Worm (Caenorhabditis elegans): ENCODE data around the gene nhr-105.
A peak's percentile ranks its signal among the peaks of the same experiment; 100 is the strongest.

nhr-105 gene

DNA sequence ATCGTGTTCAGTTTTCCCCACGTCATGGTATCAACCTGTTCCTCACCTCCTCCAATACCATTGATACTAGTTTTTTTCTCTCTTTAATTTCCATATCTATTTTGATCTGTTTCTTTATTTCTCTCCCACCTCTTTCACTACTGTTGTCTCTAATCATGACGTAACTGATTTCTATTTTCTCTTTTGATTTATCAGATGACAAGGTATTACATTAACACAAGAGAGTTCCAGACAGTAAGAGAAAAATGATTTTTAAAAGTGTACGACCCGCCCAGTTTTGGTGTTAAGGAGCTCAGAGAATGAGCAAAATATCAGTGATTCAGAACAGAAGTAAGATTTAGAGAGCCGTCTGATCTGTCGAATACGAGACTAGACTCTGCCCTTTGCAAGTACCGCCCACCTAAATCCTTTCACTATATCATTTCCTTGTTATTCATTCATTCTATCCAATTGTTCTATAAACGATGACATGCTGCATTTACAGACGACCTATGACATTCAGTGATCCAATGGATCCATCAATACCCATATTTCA is at the start of gene nhr-105:
nhr-105 (plus strand) TSS at position 485 of the 535 bp plus-strand sequence.
- TF ChIP-seq nhr-12 (tag; optimal IDR thresholded peaks at IDR 0.05) (no peak), nhr-25 (tag; optimal IDR thresholded peaks at IDR 0.05) (peak; percentile 67), lsy-12 (tag; optimal IDR thresholded peaks at IDR 0.05) (peak; percentile 44), ceh-9 (tag; optimal IDR thresholded peaks at IDR 0.05) (no peak), nhr-67 (tag; optimal IDR thresholded peaks at IDR 0.05) (no peak), R02D3.7 (tag; optimal IDR thresholded peaks at IDR 0.05) (no peak), pha-4 (tag; optimal IDR thresholded peaks at IDR 0.05) (peak; percentile 40), daf-12 (tag; optimal IDR thresholded peaks at IDR 0.05) (no peak), ceh-82 (tag; optimal IDR thresholded peaks at IDR 0.05) (no peak), ZK546.5 (tag; optimal IDR thresholded peaks at IDR 0.05) (no peak), nhr-43 (tag; optimal IDR thresholded peaks at IDR 0.05; ENCODE audit: poor library complexity, severe bottlenecking) (peak; percentile 55), fos-1 (tag; optimal IDR thresholded peaks at IDR 0.05) (no peak), eor-1 (tag; optimal IDR thresholded peaks at IDR 0.05) (no peak), skn-1 (tag; optimal IDR thresholded peaks at IDR 0.05) (no peak), ztf-11 (tag; optimal IDR thresholded peaks at IDR 0.05) (no peak), nfya-1 (tag; optimal IDR thresholded peaks at IDR 0.05; ENCODE audit: insufficient read depth) (peak; percentile 39), fkh-2 (tag; optimal IDR thresholded peaks at IDR 0.05) (no peak), nhr-11 (tag; optimal IDR thresholded peaks at IDR 0.05) (no peak), ceh-28 (tag; optimal IDR thresholded peaks at IDR 0.05) (peak; percentile 70), fkh-10 (GFP tag; optimal IDR thresholded peaks at IDR 0.05) (peak; percentile 11), egl-27 (tag; optimal IDR thresholded peaks at IDR 0.05) (peak; percentile 65), tbx-2 (tag; optimal IDR thresholded peaks at IDR 0.05) (no peak), nhr-23 (tag; optimal IDR thresholded peaks at IDR 0.05) (peak; percentile 74), jun-1 (tag; optimal IDR thresholded peaks at IDR 0.05) (peak; percentile 59), nhr-77 (tag; optimal IDR thresholded peaks at IDR 0.05) (no peak), mml-1 (tag; optimal IDR thresholded peaks at IDR 0.05) (no peak), nhr-237 (tag; optimal IDR thresholded peaks at IDR 0.05) (no peak), zag-1 (tag; optimal IDR thresholded peaks at IDR 0.05) (no peak), egl-5 (tag; optimal IDR thresholded peaks at IDR 0.05) (no peak), sea-2 (GFP tag; optimal IDR thresholded peaks at IDR 0.05) (no peak), elt-2 (tag; optimal IDR thresholded peaks at IDR 0.05) (peak; percentile 86), mdl-1 (tag; optimal IDR thresholded peaks at IDR 0.05) (no peak), lin-15B (tag; optimal IDR thresholded peaks at IDR 0.05) (no peak), elt-3 (tag; optimal IDR thresholded peaks at IDR 0.05) (peak in 1 of 3 experiments; percentile 2), lin-39 (tag; optimal IDR thresholded peaks at IDR 0.05) (no peak), aly-2 (tag; optimal IDR thresholded peaks at IDR 0.05) (no peak), snpc-4 (tag; optimal IDR thresholded peaks at IDR 0.05) (peak; percentile 45), ama-1 (optimal IDR thresholded peaks at IDR 0.05) (peak; percentile 71), unc-62 (GFP tag; optimal IDR thresholded peaks at IDR 0.05) (peak; percentile 46), hmg-11 (tag; optimal IDR thresholded peaks at IDR 0.05) (no peak), pqm-1 (tag; optimal IDR thresholded peaks at IDR 0.05) (peak; percentile 86), unc-39 (tag; optimal IDR thresholded peaks at IDR 0.05) (no peak), ztf-4 (tag; optimal IDR thresholded peaks at IDR 0.05) (no peak), elt-1 (tag; optimal IDR thresholded peaks at IDR 0.05) (no peak)

DNA sequence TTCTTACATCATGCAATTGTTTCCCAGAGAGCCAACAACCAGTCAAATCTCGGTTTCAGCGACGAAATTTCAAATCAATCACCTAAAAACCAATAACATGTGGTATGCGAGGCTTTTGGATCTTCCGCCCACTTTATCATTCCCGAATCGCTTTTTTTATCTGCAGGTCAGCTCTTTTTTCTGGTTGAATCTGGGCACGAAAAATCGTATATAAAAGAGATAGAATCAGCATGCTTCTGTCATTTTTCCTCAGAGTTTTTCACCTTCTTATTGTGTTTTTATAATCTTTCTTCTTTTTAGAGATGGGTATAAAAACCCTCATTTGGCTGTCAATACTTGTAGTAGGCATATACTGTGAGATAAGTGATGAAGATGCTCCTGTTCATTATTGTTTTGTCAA is 46.6 kb upstream of the nhr-105 start, which contains the start of gene cht-3:
cht-3 (plus strand) TSS at position 301 of the 400 bp plus-strand sequence.
- TF ChIP-seq ztf-4 (tag; optimal IDR thresholded peaks at IDR 0.05) (no peak), nhr-23 (tag; optimal IDR thresholded peaks at IDR 0.05) (no peak)
